Fruit fly (Drosophila melanogaster) whole organism, embryonic: ENCODE results near the gene CG13403.

Source experiments
- Atf-2 ChIP-seq: fragments of 200-800 bp; sonication (Bioruptor generic); optimal IDR thresholded peaks from 2 replicates; lab custom pipeline; 2016; ENCODE audit warnings: missing biosample characterization, missing genetic modification characterization
- CG10431 ChIP-seq: fragments of 200-800 bp; sonication (Bioruptor generic); optimal IDR thresholded peaks from 3 replicates; lab custom pipeline; 2018; ENCODE audit warnings: missing biosample characterization, mild to moderate bottlenecking, missing genetic modification characterization
- CG11695 ChIP-seq: fragments of 200-800 bp; sonication (Bioruptor generic); IDR thresholded peaks from 3 replicates; pipeline ENCODE4 v1.3.6; 2022; ENCODE audit warnings: missing biosample characterization, missing genetic modification characterization
- CG11696 ChIP-seq: fragments of 200-800 bp; sonication (Bioruptor generic); IDR thresholded peaks from 2 replicates; pipeline ENCODE4 v1.3.6; 2022; ENCODE audit warnings: missing biosample characterization, missing genetic modification characterization
- CG12391 ChIP-seq: fragments of 200-800 bp; sonication (Bioruptor generic); optimal IDR thresholded peaks from 3 replicates; lab custom pipeline; 2018; ENCODE audit warnings: missing biosample characterization, mild to moderate bottlenecking, missing genetic modification characterization, moderate library complexity
- CG13624 ChIP-seq: fragments of 200-800 bp; sonication (Bioruptor generic); optimal IDR thresholded peaks from 2 replicates; lab custom pipeline; 2016; ENCODE audit warnings: missing biosample characterization, missing genetic modification characterization
- CG13894 ChIP-seq: fragments of 200-800 bp; sonication (Bioruptor generic); optimal IDR thresholded peaks from 3 replicates; lab custom pipeline; 2018; ENCODE audit warnings: missing biosample characterization, mild to moderate bottlenecking, missing genetic modification characterization, moderate library complexity
- CG15514 ChIP-seq: fragments of 200-800 bp; sonication (Bioruptor generic); optimal IDR thresholded peaks from 3 replicates; lab custom pipeline; 2017; ENCODE audit warnings: missing biosample characterization, missing genetic modification characterization, mild to moderate bottlenecking, moderate library complexity, missing genetic modification reagents
- CG17385 ChIP-seq: fragments of 200-800 bp; sonication (Bioruptor generic); optimal IDR thresholded peaks from 3 replicates; lab custom pipeline; 2018; ENCODE audit warnings: missing biosample characterization, mild to moderate bottlenecking, missing genetic modification characterization
- CG17568 ChIP-seq: fragments of 200-800 bp; sonication (Bioruptor generic); optimal IDR thresholded peaks from 2 replicates; lab custom pipeline; 2018; ENCODE audit warnings: missing biosample characterization, mild to moderate bottlenecking, missing genetic modification characterization, moderate library complexity
- CG17829 ChIP-seq: fragments of 200-800 bp; optimal IDR thresholded peaks from 2 replicates; lab custom pipeline; 2019; ENCODE audit warnings: missing biosample characterization, mild to moderate bottlenecking, missing genetic modification characterization, moderate library complexity
- CG18619 ChIP-seq: fragments of 200-800 bp; sonication (Bioruptor generic); optimal IDR thresholded peaks from 3 replicates; lab custom pipeline; 2017; ENCODE audit warnings: missing biosample characterization, mild to moderate bottlenecking, missing genetic modification characterization
- CG2202 ChIP-seq: fragments of 200-800 bp; sonication (Bioruptor generic); optimal IDR thresholded peaks from 2 replicates; lab custom pipeline; 2018; ENCODE audit warnings: missing biosample characterization, mild to moderate bottlenecking, missing genetic modification characterization
- CG30403 ChIP-seq: fragments of 200-800 bp; sonication (Bioruptor generic); optimal IDR thresholded peaks from 3 replicates; lab custom pipeline; 2016; ENCODE audit warnings: missing biosample characterization, missing genetic modification characterization
- CG30431 ChIP-seq: fragments of 200-800 bp; sonication (Bioruptor generic); optimal IDR thresholded peaks from 2 replicates; lab custom pipeline; 2017; ENCODE audit warnings: missing biosample characterization, missing genetic modification characterization
- CG34376 ChIP-seq: fragments of 200-800 bp; sonication (Bioruptor generic); optimal IDR thresholded peaks from 2 replicates; lab custom pipeline; 2018; ENCODE audit warnings: missing biosample characterization, mild to moderate bottlenecking, missing genetic modification characterization
- CG4854 ChIP-seq: fragments of 200-800 bp; sonication (Bioruptor generic); optimal IDR thresholded peaks from 2 replicates; lab custom pipeline; 2016; ENCODE audit warnings: missing biosample characterization, missing genetic modification characterization, inconsistent platforms
- CG6689 ChIP-seq: fragments of 200-800 bp; sonication (Bioruptor generic); IDR thresholded peaks from 2 replicates; pipeline ENCODE4 v1.3.6; 2022; ENCODE audit warnings: missing biosample characterization, missing genetic modification characterization
- CG6765 ChIP-seq: fragments of 200-800 bp; sonication (Bioruptor generic); optimal IDR thresholded peaks from 3 replicates; lab custom pipeline; 2017; ENCODE audit warnings: missing biosample characterization, mild to moderate bottlenecking, missing genetic modification characterization
- CG7987 ChIP-seq: fragments of 200-800 bp; sonication (Bioruptor generic); optimal IDR thresholded peaks from 2 replicates; lab custom pipeline; 2018; ENCODE audit warnings: missing biosample characterization, mild to moderate bottlenecking, missing genetic modification characterization, moderate library complexity
- CG8281 ChIP-seq: fragments of 200-800 bp; sonication (Bioruptor generic); optimal IDR thresholded peaks from 2 replicates; lab custom pipeline; 2018; ENCODE audit warnings: missing biosample characterization, mild to moderate bottlenecking, missing genetic modification characterization, moderate library complexity
- CG8388 ChIP-seq: fragments of 200-800 bp; sonication (Bioruptor generic); optimal IDR thresholded peaks from 2 replicates; lab custom pipeline; 2019; ENCODE audit warnings: missing biosample characterization, mild to moderate bottlenecking, missing genetic modification characterization, moderate library complexity
- CG9727 ChIP-seq: fragments of 200-800 bp; sonication (Bioruptor generic); optimal IDR thresholded peaks from 3 replicates; lab custom pipeline; 2017; ENCODE audit warnings: missing biosample characterization, mild to moderate bottlenecking, missing genetic modification characterization
- CG9932 ChIP-seq: fragments of 200-800 bp; sonication (Bioruptor generic); IDR thresholded peaks from 2 replicates; pipeline ENCODE4 v1.3.6; 2022; ENCODE audit warnings: missing biosample characterization, missing genetic modification characterization
- Dll ChIP-seq: fragments of 200-800 bp; sonication (Bioruptor generic); IDR thresholded peaks from 4 replicates; pipeline ENCODE4 v1.3.6; 2022; ENCODE audit warnings: missing biosample characterization, missing genetic modification characterization; ENCODE audit not compliant: partially characterized antibody
- Doc3 ChIP-seq: fragments of 200-800 bp; sonication (Bioruptor generic); IDR thresholded peaks from 3 replicates; pipeline ENCODE4 v1.3.6; 2022; ENCODE audit warnings: missing biosample characterization, missing genetic modification characterization; ENCODE audit not compliant: partially characterized antibody
- Drgx ChIP-seq: fragments of 200-800 bp; sonication (Bioruptor generic); IDR thresholded peaks from 2 replicates; pipeline ENCODE4 v1.3.6; 2022; ENCODE audit warnings: missing biosample characterization, missing genetic modification characterization
- H15 ChIP-seq: fragments of 200-800 bp; sonication (Bioruptor generic); IDR thresholded peaks from 3 replicates; pipeline ENCODE4 v1.3.6; 2022; ENCODE audit warnings: missing biosample characterization, missing genetic modification characterization
- Hey ChIP-seq: fragments of 200-800 bp; sonication (Bioruptor generic); optimal IDR thresholded peaks from 3 replicates; lab custom pipeline; 2018; ENCODE audit warnings: missing biosample characterization, mild to moderate bottlenecking, missing genetic modification characterization
- Pdp1 ChIP-seq, 2 experiments: fragments of 200-800 bp; sonication (Bioruptor generic); optimal IDR thresholded peaks; 3 replicates each; lab custom pipeline; 2016; ENCODE audit warnings: missing biosample characterization in 2 of 2, missing genetic modification characterization in 2 of 2, mild to moderate bottlenecking in 1 of 2, moderate library complexity in 1 of 2
- Xbp1 ChIP-seq: fragments of 200-800 bp; sonication (Bioruptor generic); optimal IDR thresholded peaks from 3 replicates; lab custom pipeline; 2016; ENCODE audit warnings: missing biosample characterization, mild to moderate bottlenecking, missing genetic modification characterization
- chif ChIP-seq, 2 experiments: fragments of 200-800 bp; sonication (Bioruptor generic); optimal IDR thresholded peaks; 3 replicates each; lab custom pipeline; 2016; ENCODE audit warnings: missing biosample characterization in 2 of 2, missing genetic modification characterization in 2 of 2
- da ChIP-seq: fragments of 200-800 bp; sonication (Bioruptor generic); optimal IDR thresholded peaks from 2 replicates; lab custom pipeline; 2016; ENCODE audit warnings: missing biosample characterization, missing genetic modification characterization
- dysf ChIP-seq: fragments of 200-800 bp; sonication (Bioruptor generic); IDR thresholded peaks from 3 replicates; pipeline ENCODE4 v1.3.6; 2022; ENCODE audit warnings: missing biosample characterization, missing genetic modification characterization
- grn ChIP-seq: fragments of 200-800 bp; sonication (Bioruptor generic); optimal IDR thresholded peaks from 3 replicates; lab custom pipeline; 2017; ENCODE audit warnings: missing biosample characterization, missing genetic modification characterization
- ham ChIP-seq: fragments of 200-800 bp; sonication (Bioruptor generic); IDR thresholded peaks from 2 replicates; pipeline ENCODE4 v1.3.6; 2022; ENCODE audit warnings: missing biosample characterization, missing genetic modification characterization
- hth ChIP-seq: fragments of >200 bp; optimal IDR thresholded peaks from 2 replicates; lab custom pipeline; 2017; ENCODE audit warnings: inconsistent platforms
- kay ChIP-seq: fragments of 200-800 bp; sonication (Bioruptor generic); optimal IDR thresholded peaks from 2 replicates; lab custom pipeline; 2016; ENCODE audit warnings: missing biosample characterization, missing genetic modification characterization
- nmo ChIP-seq: fragments of 200-800 bp; sonication (Bioruptor generic); optimal IDR thresholded peaks from 2 replicates; lab custom pipeline; 2018; ENCODE audit warnings: missing biosample characterization, mild to moderate bottlenecking, missing genetic modification characterization, moderate library complexity
- phol ChIP-seq: fragments of 200-800 bp; sonication (Bioruptor generic); optimal IDR thresholded peaks from 3 replicates; lab custom pipeline; 2018; ENCODE audit warnings: missing biosample characterization, mild to moderate bottlenecking, missing genetic modification characterization, moderate library complexity
- pum ChIP-seq: fragments of 200-800 bp; sonication (Bioruptor generic); optimal IDR thresholded peaks from 2 replicates; lab custom pipeline; 2016; ENCODE audit warnings: missing biosample characterization, missing genetic modification characterization
- schlank ChIP-seq: fragments of 200-800 bp; sonication (Bioruptor generic); optimal IDR thresholded peaks from 2 replicates; lab custom pipeline; 2018; ENCODE audit warnings: missing biosample characterization, mild to moderate bottlenecking, missing genetic modification characterization
- scrt ChIP-seq: fragments of 200-800 bp; sonication (Bioruptor generic); optimal IDR thresholded peaks from 2 replicates; lab custom pipeline; 2018; ENCODE audit warnings: missing biosample characterization, mild to moderate bottlenecking, missing genetic modification characterization, moderate library complexity
- sens ChIP-seq: fragments of 200-800 bp; sonication (Bioruptor generic); peaks from one replicate; lab custom pipeline; 2016; ENCODE audit warnings: missing biosample characterization, missing genetic modification characterization
- slbo ChIP-seq: fragments of 200-800 bp; sonication (Bioruptor generic); IDR thresholded peaks from 2 replicates; pipeline ENCODE4 v1.3.6; 2022; ENCODE audit warnings: missing biosample characterization, missing genetic modification characterization
- sob ChIP-seq: fragments of 200-800 bp; sonication (Bioruptor generic); IDR thresholded peaks from 2 replicates; pipeline ENCODE4 v1.3.6; 2022; ENCODE audit warnings: missing biosample characterization, missing genetic modification characterization
- sug ChIP-seq: fragments of 200-800 bp; optimal IDR thresholded peaks from 2 replicates; lab custom pipeline; 2019; ENCODE audit warnings: missing biosample characterization, mild to moderate bottlenecking, missing genetic modification characterization, moderate library complexity
- tio ChIP-seq: fragments of 200-800 bp; sonication (Bioruptor generic); optimal IDR thresholded peaks from 2 replicates; lab custom pipeline; 2017; ENCODE audit warnings: missing biosample characterization, missing genetic modification characterization, inconsistent platforms

CG13403 gene

dm6 chrX:14215834-14216233 is 24.0 kb upstream of the CG13403 start (continued):
- TF ChIP-seq sug (tag; lab: Kevin White, UChicago) (peak; percentile 8), Hey (tag; lab: Kevin White, UChicago) (no peak), CG9932 (GFP tag; lab: Robert Waterston, UW) (peak; percentile 24; the same call in 1 of the 2 replicates), CG4854 (GFP tag; lab: Kevin White, UChicago) (no peak), schlank (no peak), CG8281 (tag; lab: Kevin White, UChicago) (no peak), CG6689 (no peak), H15 (GFP tag; lab: Robert Waterston, UW) (no peak), CG11695 (GFP tag; lab: Robert Waterston, UW) (no peak), Doc3 (GFP tag; lab: Robert Waterston, UW) (no peak), CG2202 (tag; lab: Kevin White, UChicago) (no peak), tio (no peak), dysf (peak; percentile 29; the same call in 1 of the 3 replicates), sob (GFP tag; lab: Robert Waterston, UW) (0 out of 2 replicates have a peak, but pooled peaks have one; percentile 13), CG7987 (GFP tag; lab: Kevin White, UChicago) (no peak)

dm6 chrX:14214505-14215449 is 23.0 kb upstream of the CG13403 start:
- TF ChIP-seq sens (peak; percentile 54), da (GFP tag; lab: Kevin White, UChicago) (no peak), CG34376 (GFP tag; lab: Kevin White, UChicago) (no peak), slbo (peak; percentile 69), CG11696 (peak; percentile 72), CG7987 (GFP tag; lab: Kevin White, UChicago) (no peak), CG15514 (GFP tag; lab: Kevin White, UChicago) (peak; percentile 19), CG12391 (peak; percentile 28), Pdp1 (GFP tag; optimal IDR thresholded peaks at IDR 0.05; lab: Kevin White, UChicago) (no peak), chif (GFP tag; optimal IDR thresholded peaks at IDR 0.05; lab: Kevin White, UChicago) (no peak), CG17568 (GFP tag; lab: Kevin White, UChicago) (no peak), pum (GFP tag; lab: Kevin White, UChicago) (no peak), CG6765 (peak; percentile 50), CG13894 (peak; percentile 24), kay (GFP tag; lab: Kevin White, UChicago) (no peak), Dll (GFP tag; lab: Robert Waterston, UW) (no peak), CG9727 (peak; percentile 54), CG8388 (GFP tag; lab: Kevin White, UChicago) (peak; percentile 21), nmo (peak; percentile 49), CG30403 (peak; percentile 27), CG30431 (no peak), CG13624 (peak; percentile 5), scrt (GFP tag; lab: Kevin White, UChicago) (peak; percentile 43), CG10431 (no peak), Drgx (GFP tag; lab: Robert Waterston, UW) (peak; percentile 86), CG18619 (GFP tag; lab: Kevin White, UChicago) (peak; percentile 51), phol (tag; lab: Kevin White, UChicago) (peak; percentile 37), ham (GFP tag; lab: Robert Waterston, UW) (no peak), grn (GFP tag; lab: Kevin White, UChicago) (no peak), Atf-2 (GFP tag; lab: Kevin White, UChicago) (no peak), CG17829 (peak; percentile 17), Xbp1 (peak; percentile 13), CG17385 (GFP tag; lab: Kevin White, UChicago) (peak; percentile 47), hth (lab: Kevin White, UChicago) (no peak)
